Worm (Caenorhabditis elegans): Measurements from ENCODE around the gene soap-1.

- TF ChIP-seq him-1 (tag; optimal IDR thresholded peaks at IDR 0.05) (no peak), W03F9.2 (tag; optimal IDR thresholded peaks at IDR 0.05) (no peak), dao-5 (tag; optimal IDR thresholded peaks at IDR 0.05) (no peak)
Measured at ce11 chrV:7156079-7156478, 58.6 kb downstream of the soap-1 start, which contains the start of gene F10D2.10.
